Worm (Caenorhabditis elegans) whole organism, L4 larva: ENCODE measurements around the gene ZK1320.11.

Experiments used
- F10B5.3 ChIP-seq: sonication (generic microtip); optimal IDR thresholded peaks from 2 replicates; lab custom pipeline; 2016; ENCODE audit warnings: mild to moderate bottlenecking, missing genetic modification characterization, missing compliant biosample characterization
- R02D3.7 ChIP-seq: fragments of 150-350 bp; sonication (generic microtip); optimal IDR thresholded peaks from 3 replicates; lab custom pipeline; 2014; ENCODE audit warnings: missing biosample characterization, missing genetic modification characterization
- T20F7.1 ChIP-seq: fragments of 200-800 bp; sonication (Bioruptor generic); optimal IDR thresholded peaks from 2 replicates; lab custom pipeline; 2018; ENCODE audit warnings: mild to moderate bottlenecking, missing genetic modification characterization, missing compliant biosample characterization
- Y48G9A.11 ChIP-seq: fragments of 200-800 bp; sonication (Bioruptor generic); IDR thresholded peaks from 2 replicates; pipeline ENCODE4 v1.3.6; 2022; ENCODE audit warnings: missing genetic modification reagents, missing genetic modification characterization, missing compliant biosample characterization
- Y5F2A.4 ChIP-seq: fragments of 200-800 bp; sonication (Bioruptor generic); optimal IDR thresholded peaks from 2 replicates; lab custom pipeline; 2018; ENCODE audit warnings: mild to moderate bottlenecking, missing genetic modification characterization, missing compliant biosample characterization
- ZK337.2 ChIP-seq: fragments of 200-800 bp; sonication (Bioruptor generic); IDR thresholded peaks from 2 replicates; pipeline ENCODE4 v1.3.6; 2022; ENCODE audit warnings: missing genetic modification reagents, missing genetic modification characterization, missing compliant biosample characterization
- ama-1 ChIP-seq: fragments of 150-350 bp; optimal IDR thresholded peaks from 2 replicates; lab custom pipeline; 2014; ENCODE audit warnings: inconsistent platforms, mixed read lengths
- arid-1 ChIP-seq: fragments of 200-800 bp; sonication (Bioruptor generic); conservative IDR thresholded peaks from 2 replicates; pipeline ENCODE4 v1.3.6; 2022; ENCODE audit warnings: missing genetic modification reagents, missing genetic modification characterization, missing compliant biosample characterization
- ceh-20 ChIP-seq: fragments of 200-800 bp; sonication (Bioruptor generic); IDR thresholded peaks from 2 replicates; pipeline ENCODE4 v1.3.6; 2022; ENCODE audit warnings: missing genetic modification reagents, missing genetic modification characterization, missing compliant biosample characterization
- ceh-32 ChIP-seq: sonication (generic microtip); optimal IDR thresholded peaks from 2 replicates; lab custom pipeline; 2016; ENCODE audit warnings: mild to moderate bottlenecking, missing genetic modification characterization, missing compliant biosample characterization; ENCODE audit not compliant: poor library complexity
- daf-16 ChIP-seq, 3 experiments: sonication (generic microtip); optimal IDR thresholded peaks; 2 replicates each; lab custom pipeline; 2016 to 2017; ENCODE audit warnings: missing genetic modification characterization in 3 of 3, missing genetic modification reagents in 3 of 3, mild to moderate bottlenecking in 2 of 3, missing compliant biosample characterization in 2 of 3, missing biosample characterization in 1 of 3, moderate library complexity in 1 of 3
- dmd-6 ChIP-seq: fragments of 200-800 bp; sonication (Bioruptor generic); IDR thresholded peaks from 2 replicates; pipeline ENCODE4 v1.3.6; 2022; ENCODE audit warnings: missing genetic modification reagents, missing genetic modification characterization, missing compliant biosample characterization
- dpl-1 ChIP-seq: fragments of 150-350 bp; optimal IDR thresholded peaks from 2 replicates; lab custom pipeline; 2014; ENCODE audit warnings: missing biosample characterization, missing genetic modification reagents, missing genetic modification characterization
- dve-1 ChIP-seq: sonication (generic microtip); optimal IDR thresholded peaks from 2 replicates; lab custom pipeline; 2017; ENCODE audit warnings: antibody characterized with exemption, mild to moderate bottlenecking, missing genetic modification characterization, missing compliant biosample characterization; ENCODE audit not compliant: insufficient read depth
- fos-1 ChIP-seq: fragments of 150-350 bp; optimal IDR thresholded peaks from 2 replicates; lab custom pipeline; 2014; ENCODE audit warnings: missing biosample characterization, missing genetic modification characterization
- hif-1 ChIP-seq, 2 experiments: sonication (generic microtip); optimal IDR thresholded peaks; 2 replicates each; lab custom pipeline; 2016 to 2017; ENCODE audit warnings: missing compliant biosample characterization in 2 of 2, missing genetic modification characterization in 2 of 2, missing genetic modification reagents in 2 of 2, missing genotype in 2 of 2, mild to moderate bottlenecking in 1 of 2
- hlh-11 ChIP-seq: fragments of 200-800 bp; sonication (Bioruptor generic); optimal IDR thresholded peaks from 2 replicates; lab custom pipeline; 2018; ENCODE audit warnings: mild to moderate bottlenecking, missing genetic modification characterization, missing compliant biosample characterization
- hlh-30 ChIP-seq: sonication (generic microtip); optimal IDR thresholded peaks from 2 replicates; lab custom pipeline; 2017; ENCODE audit warnings: antibody characterized with exemption, mild to moderate bottlenecking, missing genetic modification characterization, missing compliant biosample characterization; ENCODE audit not compliant: insufficient read depth
- hmg-1.1 ChIP-seq: fragments of 200-800 bp; sonication (Bioruptor generic); IDR thresholded peaks from 2 replicates; pipeline ENCODE4 v1.3.6; 2022; ENCODE audit warnings: missing genetic modification reagents, missing genetic modification characterization, missing compliant biosample characterization
- jun-1 ChIP-seq: fragments of 150-350 bp; optimal IDR thresholded peaks from 2 replicates; lab custom pipeline; 2014; ENCODE audit warnings: missing biosample characterization, missing genetic modification reagents, missing genetic modification characterization
- lim-7 ChIP-seq: fragments of 200-800 bp; sonication (Bioruptor generic); IDR thresholded peaks from 2 replicates; pipeline ENCODE4 v1.3.6; 2022; ENCODE audit warnings: missing genetic modification characterization, missing compliant biosample characterization
- lin-1 ChIP-seq: fragments of 200-800 bp; sonication (Bioruptor generic); IDR thresholded peaks from 2 replicates; pipeline ENCODE4 v1.3.6; 2022; ENCODE audit warnings: missing genetic modification reagents, missing genetic modification characterization, missing compliant biosample characterization
- lin-13 ChIP-seq: fragments of 150-350 bp; optimal IDR thresholded peaks from 2 replicates; lab custom pipeline; 2014; ENCODE audit warnings: missing biosample characterization, missing genetic modification reagents, missing genetic modification characterization
- lin-38 ChIP-seq: fragments of 200-800 bp; sonication (Bioruptor generic); IDR thresholded peaks from 2 replicates; pipeline ENCODE4 v1.3.6; 2022; ENCODE audit warnings: missing genetic modification reagents, missing genetic modification characterization, missing compliant biosample characterization
- lsy-2 ChIP-seq, 2 experiments: fragments of 150-350 bp in 1 of 2; sonication (generic microtip) in 1 of 2; optimal IDR thresholded peaks; 2 replicates each; lab custom pipeline; 2014 to 2017; ENCODE audit warnings: missing biosample characterization in 2 of 2, missing genetic modification characterization in 2 of 2
- mdl-1 ChIP-seq, 2 experiments: fragments of 150-350 bp in 1 of 2; sonication (generic microtip) in 1 of 2; optimal IDR thresholded peaks; 2 replicates each; lab custom pipeline; 2014 to 2017; ENCODE audit warnings: missing biosample characterization in 2 of 2, missing genetic modification characterization in 2 of 2
- mep-1 ChIP-seq: fragments of 150-350 bp; sonication (generic microtip); optimal IDR thresholded peaks from 3 replicates; lab custom pipeline; 2014; ENCODE audit warnings: missing biosample characterization, missing genetic modification characterization
- mes-2 ChIP-seq: sonication (generic microtip); optimal IDR thresholded peaks from 2 replicates; lab custom pipeline; 2016; ENCODE audit warnings: missing genotype, mild to moderate bottlenecking, missing genetic modification characterization, missing compliant biosample characterization; ENCODE audit not compliant: poor library complexity, severe bottlenecking
- mxl-3 ChIP-seq: fragments of 200-800 bp; sonication (Bioruptor generic); optimal IDR thresholded peaks from 2 replicates; lab custom pipeline; 2018; ENCODE audit warnings: mild to moderate bottlenecking, missing genetic modification characterization, missing compliant biosample characterization
- nhr-102 ChIP-seq: sonication (generic microtip); optimal IDR thresholded peaks from 2 replicates; lab custom pipeline; 2016; ENCODE audit warnings: mild to moderate bottlenecking, missing genetic modification characterization, moderate library complexity, missing compliant biosample characterization
- nhr-11 ChIP-seq: fragments of 150-350 bp; optimal IDR thresholded peaks from 2 replicates; lab custom pipeline; 2014; ENCODE audit warnings: missing biosample characterization, missing genetic modification characterization
- nhr-25 ChIP-seq: sonication (generic microtip); optimal IDR thresholded peaks from 2 replicates; lab custom pipeline; 2017; ENCODE audit warnings: missing genetic modification characterization, mild to moderate bottlenecking, missing compliant biosample characterization, antibody characterized with exemption, moderate library complexity, borderline replicate concordance; ENCODE audit not compliant: insufficient read depth
- nhr-28 ChIP-seq: fragments of 150-350 bp; optimal IDR thresholded peaks from 2 replicates; lab custom pipeline; 2014; ENCODE audit warnings: missing biosample characterization, missing genetic modification characterization
- nhr-42 ChIP-seq: fragments of 200-800 bp; sonication (Bioruptor generic); IDR thresholded peaks from 2 replicates; pipeline ENCODE4 v1.3.6; 2022; ENCODE audit warnings: missing genetic modification characterization, missing compliant biosample characterization
- nhr-48 ChIP-seq: sonication (generic microtip); optimal IDR thresholded peaks from 2 replicates; lab custom pipeline; 2016; ENCODE audit warnings: mild to moderate bottlenecking, missing genetic modification characterization, missing compliant biosample characterization
- nhr-76 ChIP-seq: fragments of 150-350 bp; optimal IDR thresholded peaks from 2 replicates; lab custom pipeline; 2014; ENCODE audit warnings: missing biosample characterization, missing genetic modification characterization
- nhr-77 ChIP-seq: fragments of 150-350 bp; optimal IDR thresholded peaks from 2 replicates; lab custom pipeline; 2014; ENCODE audit warnings: missing biosample characterization, missing genetic modification characterization
- php-3 ChIP-seq: fragments of 200-800 bp; sonication (Bioruptor generic); IDR thresholded peaks from 2 replicates; pipeline ENCODE4 v1.3.6; 2022; ENCODE audit warnings: missing genetic modification reagents, missing genetic modification characterization, missing compliant biosample characterization
- pqm-1 ChIP-seq: sonication (generic microtip); optimal IDR thresholded peaks from 2 replicates; lab custom pipeline; 2017; ENCODE audit warnings: missing biosample characterization, missing genetic modification characterization
- sdz-12 ChIP-seq: fragments of 200-800 bp; sonication (Bioruptor generic); optimal IDR thresholded peaks from 2 replicates; lab custom pipeline; 2018; ENCODE audit warnings: mild to moderate bottlenecking, missing genetic modification characterization, missing compliant biosample characterization
- spr-3 ChIP-seq: fragments of 200-800 bp; sonication (Bioruptor generic); optimal IDR thresholded peaks from 2 replicates; lab custom pipeline; 2018; ENCODE audit warnings: mild to moderate bottlenecking, missing genetic modification characterization, missing compliant biosample characterization
- unc-130 ChIP-seq: sonication (generic microtip); optimal IDR thresholded peaks from 2 replicates; lab custom pipeline; 2016; ENCODE audit warnings: missing genetic modification reagents, missing genetic modification characterization, missing compliant biosample characterization
- unc-62 ChIP-seq, 3 experiments: fragments of 150-350 bp in 1 of 3; sonication (generic microtip); optimal IDR thresholded peaks in 2 of 3; peaks in 1 of 3; 1 replicate in 1 of 3; 2 replicates in 2 of 3; lab custom pipeline; 2014 to 2017; ENCODE audit warnings: missing biosample characterization in 3 of 3, missing genetic modification characterization in 3 of 3, missing genetic modification reagents in 3 of 3, missing genotype in 1 of 3
- zag-1 ChIP-seq: fragments of 150-350 bp; optimal IDR thresholded peaks from 2 replicates; lab custom pipeline; 2014; ENCODE audit warnings: missing biosample characterization, missing genetic modification characterization
- zfp-3 ChIP-seq: fragments of 200-800 bp; sonication (Bioruptor generic); conservative IDR thresholded peaks from 2 replicates; pipeline ENCODE4 v1.3.6; 2022; ENCODE audit warnings: missing genetic modification reagents, missing genetic modification characterization, missing compliant biosample characterization
- zip-11 ChIP-seq: fragments of 200-800 bp; sonication (Bioruptor generic); IDR thresholded peaks from 2 replicates; pipeline ENCODE4 v1.3.6; 2022; ENCODE audit warnings: missing genetic modification characterization, missing compliant biosample characterization
- zip-2 ChIP-seq: fragments of 150-350 bp; optimal IDR thresholded peaks from 2 replicates; lab custom pipeline; 2014; ENCODE audit warnings: missing biosample characterization, missing genetic modification characterization

ZK1320.11 gene

DNA sequence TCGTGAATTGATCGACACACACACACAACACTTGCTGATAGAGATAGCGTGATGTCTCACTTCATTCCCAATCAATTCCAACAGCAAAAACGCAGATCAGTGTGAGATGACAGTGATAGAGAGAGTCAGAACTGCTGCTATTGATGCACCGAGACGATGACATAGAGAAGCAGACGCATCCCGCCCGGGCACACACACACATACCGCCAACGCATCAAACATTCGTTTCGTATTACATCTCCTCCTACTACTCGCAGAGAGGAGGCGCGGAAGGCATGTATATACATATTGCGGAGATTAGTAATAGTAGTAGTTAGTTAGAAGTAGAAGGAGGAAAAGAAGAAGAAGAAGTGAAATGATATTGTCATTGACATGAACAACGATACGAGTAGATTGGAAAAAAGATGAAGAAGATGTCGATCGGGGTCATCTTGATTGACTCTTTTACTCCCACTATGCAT is 48.0 kb upstream of the ZK1320.11 start (continued):
- TF ChIP-seq Y48G9A.11 (GFP tag; lab: Robert Waterston, UW) (no peak), Y5F2A.4 (GFP tag; lab: Kevin White, UChicago) (no peak), fos-1 (tag; lab: Kevin White, UChicago) (no peak)

DNA sequence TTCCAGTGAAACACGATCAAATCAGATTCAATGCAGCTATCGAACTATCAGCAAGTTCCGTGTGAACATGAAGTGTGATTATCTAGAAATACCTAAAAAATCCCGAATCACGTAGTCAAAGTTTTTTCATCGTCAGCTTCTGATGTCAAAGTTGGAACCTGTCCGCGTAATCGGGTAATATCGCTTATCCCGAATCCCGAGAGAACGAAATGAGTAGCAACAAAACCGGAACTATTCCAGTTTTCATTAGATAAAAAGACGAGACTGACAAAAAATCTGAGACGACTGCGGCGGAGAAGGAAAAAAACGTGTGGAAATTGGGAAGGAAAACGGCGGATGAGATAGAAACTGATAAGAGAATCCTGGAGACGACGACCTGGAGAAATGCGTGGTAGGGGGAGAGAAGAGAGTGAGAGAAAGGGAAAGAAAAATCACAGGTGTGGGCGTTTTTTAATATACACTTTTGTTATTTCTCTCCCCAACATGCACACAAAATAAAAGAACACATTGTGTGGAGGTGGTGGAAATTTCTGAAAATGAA is 47.4 kb upstream of the ZK1320.11 start:
- peak; percentile 35 for TF ChIP-seq nhr-48 (tag; lab: Kevin White, UChicago)
- TF ChIP-seq unc-62 (GFP tag; optimal IDR thresholded peaks at IDR 0.05 in 1 of 2; lab: Kevin White, UChicago): peak in 1 of 2 experiments; percentile 91
- TF ChIP-seq unc-62 (tag; optimal IDR thresholded peaks at IDR 0.05; lab: Kevin White, UChicago): no peak
- no peak for TF ChIP-seq ZK337.2 (GFP tag; lab: Robert Waterston, UW)
- no peak for TF ChIP-seq lin-13 (GFP tag; lab: Kevin White, UChicago)
- TF ChIP-seq lin-1 (GFP tag; lab: Robert Waterston, UW): no peak
- TF ChIP-seq spr-3: no peak
- peak; percentile 17 for TF ChIP-seq mes-2 (tag; lab: Kevin White, UChicago)
- no peak for TF ChIP-seq nhr-42
- no peak for TF ChIP-seq unc-130 (GFP tag; lab: Kevin White, UChicago)
- no peak for TF ChIP-seq jun-1 (tag; lab: Kevin White, UChicago)
- TF ChIP-seq dpl-1 (GFP tag; lab: Kevin White, UChicago): no peak
- peak; percentile 6 for TF ChIP-seq ama-1 (lab: Kevin White, UChicago)
- no peak for TF ChIP-seq R02D3.7
- peak; percentile 41 for TF ChIP-seq pqm-1 (tag; lab: Kevin White, UChicago)
- no peak for TF ChIP-seq F10B5.3
- TF ChIP-seq nhr-11 (tag; lab: Kevin White, UChicago): peak; percentile 24
- TF ChIP-seq hlh-30 (tag; lab: Kevin White, UChicago): peak; percentile 34
- TF ChIP-seq lin-38: peak; percentile 7; the same call in 1 of the 2 replicates
- no peak for TF ChIP-seq zip-11
- TF ChIP-seq nhr-25: no peak
- TF ChIP-seq lsy-2 (tag; optimal IDR thresholded peaks at IDR 0.05; lab: Kevin White, UChicago): peak in 1 of 2 experiments; percentile 9
- TF ChIP-seq hif-1 (tag; optimal IDR thresholded peaks at IDR 0.05; lab: Kevin White, UChicago): peak in 1 of 2 experiments; percentile 0
- TF ChIP-seq dve-1 (tag; lab: Kevin White, UChicago): peak; percentile 3
- TF ChIP-seq arid-1: no peak
- TF ChIP-seq nhr-77 (tag; lab: Kevin White, UChicago): no peak
- TF ChIP-seq nhr-28: peak; percentile 66
- peak in 1 of 2 experiments; percentile 60 for TF ChIP-seq mdl-1 (tag; optimal IDR thresholded peaks at IDR 0.05; lab: Kevin White, UChicago)
- no peak for TF ChIP-seq zag-1
- peak; percentile 75 for TF ChIP-seq hlh-11
- TF ChIP-seq lim-7 (GFP tag; lab: Robert Waterston, UW): no peak
- peak; percentile 14 for TF ChIP-seq zip-2 (tag; lab: Kevin White, UChicago)
- TF ChIP-seq sdz-12: no peak
- no peak for TF ChIP-seq nhr-76
- peak; percentile 48 for TF ChIP-seq mxl-3 (GFP tag; lab: Kevin White, UChicago)
- no peak; the same call in 1 of the 2 replicates for TF ChIP-seq hmg-1.1 (GFP tag; lab: Robert Waterston, UW)

DNA sequence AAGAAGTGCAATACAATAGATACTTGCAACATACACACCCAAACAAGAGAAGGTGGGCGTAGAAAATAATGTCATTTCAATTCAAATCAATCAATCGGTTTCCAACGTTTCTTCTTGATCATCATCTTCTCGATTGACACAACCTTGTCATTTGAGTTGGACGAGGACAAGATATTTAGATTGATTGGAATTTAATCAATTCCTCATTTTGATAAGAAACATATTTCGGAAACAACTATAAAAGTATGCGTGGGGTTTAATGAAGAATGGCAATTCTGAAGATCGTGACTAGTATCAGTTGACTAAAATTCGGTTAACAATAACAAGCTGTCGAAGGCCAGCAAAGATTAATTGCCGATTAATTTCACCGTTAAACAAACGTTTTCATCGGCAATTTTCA is 46.8 kb upstream of the ZK1320.11 start:
- 0 out of 2 replicates have a peak, but pooled peaks have one; percentile 32 for TF ChIP-seq ceh-20 (GFP tag; lab: Robert Waterston, UW)
- no peak for TF ChIP-seq sdz-12
- no peak for TF ChIP-seq daf-16 (GFP tag; optimal IDR thresholded peaks at IDR 0.05; lab: Kevin White, UChicago)
- TF ChIP-seq daf-16 (tag; optimal IDR thresholded peaks at IDR 0.05; lab: Kevin White, UChicago): peak; percentile 19
- peak; percentile 89 for TF ChIP-seq dmd-6 (GFP tag; lab: Robert Waterston, UW)
- peak; percentile 76 for TF ChIP-seq php-3 (GFP tag; lab: Robert Waterston, UW)
- TF ChIP-seq lin-1 (GFP tag; lab: Robert Waterston, UW): 0 out of 2 replicates have a peak, but pooled peaks have one; percentile 10
- TF ChIP-seq ceh-32 (tag; lab: Kevin White, UChicago): no peak
- no peak for TF ChIP-seq mep-1
- peak; percentile 12 for TF ChIP-seq nhr-102
- TF ChIP-seq zfp-3 (GFP tag; lab: Robert Waterston, UW): 0 out of 2 replicates have a peak, but pooled peaks have one; percentile 10
- peak; percentile 65 for TF ChIP-seq T20F7.1
- TF ChIP-seq lin-13 (GFP tag; lab: Kevin White, UChicago): peak; percentile 21
